Fruit fly (Drosophila melanogaster) whole organism, embryonic: ENCODE results near the gene alpha-Est8.

ENCODE experiments used
- Atf3 ChIP-seq: fragments of 200-800 bp; sonication (Bioruptor generic); optimal IDR thresholded peaks from 3 replicates; lab custom pipeline; 2016; ENCODE audit warnings: missing biosample characterization, missing genetic modification characterization
- CG10543 ChIP-seq: fragments of 200-800 bp; sonication (Bioruptor generic); optimal IDR thresholded peaks from 3 replicates; lab custom pipeline; 2017; ENCODE audit warnings: missing biosample characterization, mild to moderate bottlenecking, missing genetic modification characterization, moderate library complexity
- CG13296 ChIP-seq: fragments of 200-800 bp; sonication (Bioruptor generic); optimal IDR thresholded peaks from 3 replicates; lab custom pipeline; 2018; ENCODE audit warnings: missing biosample characterization, mild to moderate bottlenecking, missing genetic modification characterization
- CG14441 ChIP-seq: fragments of 200-800 bp; sonication (Bioruptor generic); IDR thresholded peaks from 2 replicates; pipeline ENCODE4 v1.3.6; 2022; ENCODE audit warnings: missing biosample characterization, missing genetic modification characterization
- CG15011 ChIP-seq: fragments of 200-800 bp; sonication (Bioruptor generic); optimal IDR thresholded peaks from 3 replicates; lab custom pipeline; 2018; ENCODE audit warnings: missing biosample characterization, mild to moderate bottlenecking, missing genetic modification characterization
- CG15479 ChIP-seq: fragments of 200-800 bp; sonication (Bioruptor generic); optimal IDR thresholded peaks from 3 replicates; lab custom pipeline; 2019; ENCODE audit warnings: missing biosample characterization, mild to moderate bottlenecking, missing genetic modification characterization, moderate library complexity
- CG17186 ChIP-seq: fragments of 200-800 bp; sonication (Bioruptor generic); optimal IDR thresholded peaks from 3 replicates; lab custom pipeline; 2017; ENCODE audit warnings: missing biosample characterization, missing genetic modification reagents, missing genetic modification characterization
- CG18011 ChIP-seq: fragments of 200-800 bp; sonication (Bioruptor generic); optimal IDR thresholded peaks from 2 replicates; lab custom pipeline; 2017; ENCODE audit warnings: missing biosample characterization, missing genetic modification characterization, mild to moderate bottlenecking, moderate library complexity, missing genotype
- CG18262 ChIP-seq: fragments of 200-800 bp; optimal IDR thresholded peaks from 3 replicates; lab custom pipeline; 2019; ENCODE audit warnings: missing biosample characterization, mild to moderate bottlenecking, missing genetic modification characterization, moderate library complexity
- CG31388 ChIP-seq: fragments of 200-800 bp; sonication (Bioruptor generic); optimal IDR thresholded peaks from 2 replicates; lab custom pipeline; 2016; ENCODE audit warnings: missing biosample characterization, missing genetic modification characterization
- CG33213 ChIP-seq: fragments of 200-800 bp; sonication (Bioruptor generic); optimal IDR thresholded peaks from 3 replicates; lab custom pipeline; 2016; ENCODE audit warnings: missing biosample characterization, missing genetic modification characterization
- CG34224 ChIP-seq: fragments of 200-800 bp; sonication (Bioruptor generic); IDR thresholded peaks from 3 replicates; pipeline ENCODE4 v1.3.6; 2022; ENCODE audit warnings: missing biosample characterization, missing genetic modification characterization; ENCODE audit not compliant: partially characterized antibody
- CG34376 ChIP-seq: fragments of 200-800 bp; sonication (Bioruptor generic); optimal IDR thresholded peaks from 2 replicates; lab custom pipeline; 2018; ENCODE audit warnings: missing biosample characterization, mild to moderate bottlenecking, missing genetic modification characterization
- CG5180 ChIP-seq: fragments of 200-800 bp; sonication (Bioruptor generic); optimal IDR thresholded peaks from 3 replicates; lab custom pipeline; 2017; ENCODE audit warnings: missing biosample characterization, missing genetic modification characterization, mild to moderate bottlenecking, moderate library complexity, missing genetic modification reagents
- CG6654 ChIP-seq: fragments of 200-800 bp; sonication (Bioruptor generic); optimal IDR thresholded peaks from 2 replicates; lab custom pipeline; 2017; ENCODE audit warnings: missing biosample characterization, mild to moderate bottlenecking, missing genetic modification characterization
- CG7357 ChIP-seq: fragments of 200-800 bp; sonication (Bioruptor generic); IDR thresholded peaks from 3 replicates; pipeline ENCODE4 v1.3.6; 2022; ENCODE audit warnings: missing biosample characterization, missing genetic modification characterization
- CG8281 ChIP-seq: fragments of 200-800 bp; sonication (Bioruptor generic); optimal IDR thresholded peaks from 2 replicates; lab custom pipeline; 2018; ENCODE audit warnings: missing biosample characterization, mild to moderate bottlenecking, missing genetic modification characterization, moderate library complexity
- Chrac-16 ChIP-seq: fragments of 200-800 bp; sonication (Bioruptor generic); optimal IDR thresholded peaks from 3 replicates; lab custom pipeline; 2016; ENCODE audit warnings: missing biosample characterization, missing genetic modification characterization
- Deaf1 ChIP-seq: fragments of 200-800 bp; optimal IDR thresholded peaks from 3 replicates; lab custom pipeline; 2019; ENCODE audit warnings: missing biosample characterization, mild to moderate bottlenecking, missing genetic modification characterization, moderate library complexity
- Fer1 ChIP-seq: fragments of 200-800 bp; sonication (Bioruptor generic); optimal IDR thresholded peaks from 2 replicates; lab custom pipeline; 2017; ENCODE audit warnings: missing biosample characterization, mild to moderate bottlenecking, missing genetic modification characterization
- Fer3 ChIP-seq: fragments of 200-800 bp; sonication (Bioruptor generic); optimal IDR thresholded peaks from 2 replicates; lab custom pipeline; 2018; ENCODE audit warnings: missing biosample characterization, mild to moderate bottlenecking, missing genetic modification characterization, moderate library complexity
- GATAe ChIP-seq: fragments of 200-800 bp; sonication (Bioruptor generic); conservative IDR thresholded peaks from 2 replicates; pipeline ENCODE4 v1.3.6; 2022; ENCODE audit warnings: missing biosample characterization, missing genetic modification characterization
- HLH54F ChIP-seq: fragments of 200-800 bp; sonication (Bioruptor generic); optimal IDR thresholded peaks from 3 replicates; lab custom pipeline; 2016; ENCODE audit warnings: missing biosample characterization, missing genetic modification characterization
- NFAT ChIP-seq: fragments of 200-800 bp; sonication (Bioruptor generic); IDR thresholded peaks from 2 replicates; pipeline ENCODE4 v1.3.6; 2022; ENCODE audit warnings: missing biosample characterization, missing genetic modification characterization
- NfI ChIP-seq: fragments of 200-800 bp; sonication (Bioruptor generic); optimal IDR thresholded peaks from 3 replicates; lab custom pipeline; 2018; ENCODE audit warnings: missing biosample characterization, mild to moderate bottlenecking, missing genetic modification characterization, moderate library complexity
- PHDP ChIP-seq: fragments of 200-800 bp; sonication (Bioruptor generic); optimal IDR thresholded peaks from 3 replicates; lab custom pipeline; 2018; ENCODE audit warnings: missing biosample characterization, mild to moderate bottlenecking, missing genetic modification characterization, moderate library complexity
- Sox102F ChIP-seq: fragments of 200-800 bp; sonication (Bioruptor generic); optimal IDR thresholded peaks from 2 replicates; lab custom pipeline; 2018; ENCODE audit warnings: missing biosample characterization, mild to moderate bottlenecking, missing genetic modification characterization, moderate library complexity
- Usf ChIP-seq: fragments of 200-800 bp; sonication (Bioruptor generic); optimal IDR thresholded peaks from 2 replicates; lab custom pipeline; 2017; ENCODE audit warnings: missing genotype, missing biosample characterization, missing genetic modification characterization
- YL-1 ChIP-seq: fragments of 200-800 bp; sonication (Bioruptor generic); optimal IDR thresholded peaks from 3 replicates; lab custom pipeline; 2017; ENCODE audit warnings: missing biosample characterization, mild to moderate bottlenecking, missing genetic modification characterization
- br ChIP-seq: fragments of >200 bp; optimal IDR thresholded peaks from 2 replicates; lab custom pipeline; 2017
- ci ChIP-seq: fragments of 200-800 bp; sonication (Bioruptor generic); IDR thresholded peaks from 3 replicates; pipeline ENCODE4 v1.3.6; 2022; ENCODE audit warnings: missing biosample characterization, missing genetic modification characterization
- da ChIP-seq: fragments of 200-800 bp; sonication (Bioruptor generic); optimal IDR thresholded peaks from 2 replicates; lab custom pipeline; 2016; ENCODE audit warnings: missing biosample characterization, missing genetic modification characterization
- dimm ChIP-seq: fragments of 200-800 bp; sonication (Bioruptor generic); IDR thresholded peaks from 2 replicates; pipeline ENCODE4 v1.3.6; 2022; ENCODE audit warnings: missing biosample characterization, missing genetic modification characterization
- dmrt99B ChIP-seq: fragments of 200-800 bp; sonication (Bioruptor generic); optimal IDR thresholded peaks from 2 replicates; lab custom pipeline; 2018; ENCODE audit warnings: missing biosample characterization, mild to moderate bottlenecking, missing genetic modification characterization, moderate library complexity
- ems ChIP-seq: fragments of 200-800 bp; sonication (Bioruptor generic); optimal IDR thresholded peaks from 3 replicates; lab custom pipeline; 2016; ENCODE audit warnings: missing biosample characterization, missing genetic modification characterization
- ewg ChIP-seq: fragments of 200-800 bp; sonication (Bioruptor generic); optimal IDR thresholded peaks from 3 replicates; lab custom pipeline; 2017; ENCODE audit warnings: mild to moderate bottlenecking, missing biosample characterization, missing genetic modification reagents, missing genetic modification characterization
- fd3F ChIP-seq: fragments of 200-800 bp; sonication (Bioruptor generic); optimal IDR thresholded peaks from 2 replicates; lab custom pipeline; 2018; ENCODE audit warnings: missing biosample characterization, mild to moderate bottlenecking, missing genetic modification characterization, moderate library complexity
- gsb ChIP-seq: fragments of 200-800 bp; sonication (Bioruptor generic); IDR thresholded peaks from 2 replicates; pipeline ENCODE4 v1.3.6; 2022; ENCODE audit warnings: missing biosample characterization, missing genetic modification characterization
- ham ChIP-seq: fragments of 200-800 bp; sonication (Bioruptor generic); IDR thresholded peaks from 2 replicates; pipeline ENCODE4 v1.3.6; 2022; ENCODE audit warnings: missing biosample characterization, missing genetic modification characterization
- hb ChIP-seq: fragments of 200-800 bp; sonication (Bioruptor generic); IDR thresholded peaks from 3 replicates; pipeline ENCODE4 v1.3.6; 2022; ENCODE audit warnings: missing biosample characterization, missing genetic modification characterization; ENCODE audit not compliant: partially characterized antibody
- ken ChIP-seq: fragments of 200-800 bp; sonication (Bioruptor generic); IDR thresholded peaks from 3 replicates; pipeline ENCODE4 v1.3.6; 2022; ENCODE audit warnings: missing biosample characterization, missing genetic modification characterization
- mirr ChIP-seq: fragments of 200-800 bp; sonication (Bioruptor generic); optimal IDR thresholded peaks from 3 replicates; lab custom pipeline; 2018; ENCODE audit warnings: missing biosample characterization, mild to moderate bottlenecking, missing genetic modification characterization
- oc ChIP-seq: fragments of 200-800 bp; sonication (Bioruptor generic); optimal IDR thresholded peaks from 2 replicates; lab custom pipeline; 2018; ENCODE audit warnings: missing biosample characterization, mild to moderate bottlenecking, missing genetic modification characterization, moderate library complexity
- odd ChIP-seq: fragments of 200-800 bp; sonication (Bioruptor generic); optimal IDR thresholded peaks from 2 replicates; lab custom pipeline; 2017; ENCODE audit warnings: missing biosample characterization, mild to moderate bottlenecking, missing genetic modification characterization
- pnt ChIP-seq: fragments of 200-800 bp; sonication (Bioruptor generic); optimal IDR thresholded peaks from 3 replicates; lab custom pipeline; 2016; ENCODE audit warnings: missing biosample characterization, missing genetic modification characterization
- row ChIP-seq: fragments of 200-800 bp; sonication (Bioruptor generic); IDR thresholded peaks from 3 replicates; pipeline ENCODE4 v1.3.6; 2022; ENCODE audit warnings: missing biosample characterization, missing genetic modification characterization
- sqz ChIP-seq: fragments of 200-800 bp; sonication (Bioruptor generic); optimal IDR thresholded peaks from 3 replicates; lab custom pipeline; 2018; ENCODE audit warnings: missing biosample characterization, mild to moderate bottlenecking, missing genetic modification characterization
- tio ChIP-seq: fragments of 200-800 bp; sonication (Bioruptor generic); optimal IDR thresholded peaks from 2 replicates; lab custom pipeline; 2017; ENCODE audit warnings: missing biosample characterization, missing genetic modification characterization, inconsistent platforms
- zen2 ChIP-seq: fragments of 200-800 bp; sonication (Bioruptor generic); IDR thresholded peaks from 3 replicates; pipeline ENCODE4 v1.3.6; 2022; ENCODE audit warnings: missing biosample characterization, missing genetic modification characterization; ENCODE audit not compliant: partially characterized antibody
- zfh1 ChIP-seq: fragments of 200-800 bp; sonication (Bioruptor generic); IDR thresholded peaks from 3 replicates; pipeline ENCODE4 v1.3.6; 2022; ENCODE audit warnings: missing biosample characterization, missing genetic modification characterization

The alpha-Est8 gene

dm6 chr3R:7504989-7505761, 10.3 kb downstream of the alpha-Est8 start, which contains the start of gene alpha-Est9:
TSS of gene alpha-Est9 (minus strand) at chr3R:7505098.
- TF ChIP-seq sqz (GFP tag; lab: Kevin White, UChicago) = peak; percentile 11
- peak; percentile 45; the same call in 1 of the 2 replicates for TF ChIP-seq NFAT
- no peak for TF ChIP-seq dimm (GFP tag; lab: Robert Waterston, UW)
- no peak for TF ChIP-seq ken (GFP tag; lab: Robert Waterston, UW)
- TF ChIP-seq zen2 (GFP tag; lab: Robert Waterston, UW) = no peak
- no peak for TF ChIP-seq Sox102F
- no peak for TF ChIP-seq CG14441 (GFP tag; lab: Robert Waterston, UW)
- TF ChIP-seq Deaf1 (tag; lab: Kevin White, UChicago) = peak; percentile 69
- no peak for TF ChIP-seq CG17186 (GFP tag; lab: Kevin White, UChicago)
- TF ChIP-seq CG31388 (GFP tag; lab: Kevin White, UChicago) = no peak
- no peak for TF ChIP-seq oc
- TF ChIP-seq CG8281 = no peak
- no peak for TF ChIP-seq gsb (GFP tag; lab: Robert Waterston, UW)
- TF ChIP-seq ham = no peak
- TF ChIP-seq PHDP = no peak
- TF ChIP-seq mirr = peak; percentile 78
- peak; percentile 47 for TF ChIP-seq CG10543 (GFP tag; lab: Kevin White, UChicago)
- no peak for TF ChIP-seq dmrt99B
- TF ChIP-seq fd3F = no peak
- no peak for TF ChIP-seq br (lab: Kevin White, UChicago)
- no peak for TF ChIP-seq ewg (GFP tag; lab: Kevin White, UChicago)
- no peak for TF ChIP-seq CG5180 (GFP tag; lab: Kevin White, UChicago)
- TF ChIP-seq GATAe = peak; percentile 8; the same call in 1 of the 2 replicates
- TF ChIP-seq CG18011 = no peak
- no peak for TF ChIP-seq Usf (GFP tag; lab: Kevin White, UChicago)
- TF ChIP-seq Atf3 (GFP tag; lab: Kevin White, UChicago) = no peak
- TF ChIP-seq CG15479 (GFP tag; lab: Kevin White, UChicago) = no peak
- TF ChIP-seq row (GFP tag; lab: Robert Waterston, UW) = 0 out of 3 replicates have a peak, but pooled peaks have one; percentile 5
- TF ChIP-seq CG13296 (GFP tag; lab: Kevin White, UChicago) = peak; percentile 8
- no peak for TF ChIP-seq da
- no peak for TF ChIP-seq YL-1
- peak; percentile 93 for TF ChIP-seq CG34376 (GFP tag; lab: Kevin White, UChicago)
- no peak for TF ChIP-seq CG15011 (GFP tag; lab: Kevin White, UChicago)
- TF ChIP-seq Fer1 (GFP tag; lab: Kevin White, UChicago) = peak; percentile 45
- TF ChIP-seq zfh1 = no peak
- TF ChIP-seq CG34224 (GFP tag; lab: Robert Waterston, UW) = 0 out of 3 replicates have a peak, but pooled peaks have one; percentile 22
- TF ChIP-seq CG33213 (GFP tag; lab: Kevin White, UChicago) = no peak
- TF ChIP-seq odd = no peak
- TF ChIP-seq Chrac-16 (GFP tag; lab: Kevin White, UChicago) = no peak
- no peak for TF ChIP-seq pnt (GFP tag; lab: Kevin White, UChicago)
- TF ChIP-seq hb (GFP tag; lab: Robert Waterston, UW) = no peak
- no peak for TF ChIP-seq HLH54F (GFP tag; lab: Kevin White, UChicago)
- no peak for TF ChIP-seq CG6654 (GFP tag; lab: Kevin White, UChicago)
- no peak for TF ChIP-seq CG7357 (GFP tag; lab: Robert Waterston, UW)
- no peak for TF ChIP-seq tio (GFP tag; lab: Kevin White, UChicago)
- peak; percentile 1 for TF ChIP-seq NfI
- no peak for TF ChIP-seq ems (GFP tag; lab: Kevin White, UChicago)
- TF ChIP-seq ci (GFP tag; lab: Robert Waterston, UW) = no peak
- TF ChIP-seq CG18262 = no peak
- no peak for TF ChIP-seq Fer3 (tag; lab: Kevin White, UChicago)
